Fruit fly (Drosophila melanogaster) whole organism, adult: ENCODE results near the gene Eaat2.

Experiments
- CG11617 ChIP-seq: fragments of 200-800 bp; sonication (Bioruptor generic); optimal IDR thresholded peaks from 2 replicates; lab custom pipeline; 2017; ENCODE audit warnings: mild to moderate bottlenecking, missing biosample characterization, missing genetic modification reagents, missing genetic modification characterization
- CG12768 ChIP-seq: fragments of 200-800 bp; sonication (Bioruptor generic); optimal IDR thresholded peaks from 2 replicates; lab custom pipeline; 2017; ENCODE audit warnings: missing biosample characterization, missing genetic modification characterization, mild to moderate bottlenecking, moderate library complexity, missing genetic modification reagents
- CG14711 ChIP-seq: fragments of 200-800 bp; sonication (Bioruptor generic); optimal IDR thresholded peaks from 2 replicates; lab custom pipeline; 2018; ENCODE audit warnings: missing biosample characterization, mild to moderate bottlenecking, missing genetic modification characterization, moderate library complexity
- CG1620 ChIP-seq: fragments of 200-800 bp; sonication (Bioruptor generic); optimal IDR thresholded peaks from 2 replicates; lab custom pipeline; 2016; ENCODE audit warnings: missing biosample characterization, missing genetic modification characterization
- CG33017 ChIP-seq: fragments of 200-800 bp; sonication (Bioruptor generic); optimal IDR thresholded peaks from 2 replicates; lab custom pipeline; 2018; ENCODE audit warnings: missing biosample characterization, mild to moderate bottlenecking, missing genetic modification characterization, moderate library complexity
- CG5204 ChIP-seq: fragments of 200-800 bp; sonication (Bioruptor generic); optimal IDR thresholded peaks from 2 replicates; lab custom pipeline; 2016; ENCODE audit warnings: missing biosample characterization, missing genetic modification characterization
- CG7045 ChIP-seq: fragments of 200-800 bp; sonication (Bioruptor generic); optimal IDR thresholded peaks from 2 replicates; lab custom pipeline; 2017; ENCODE audit warnings: missing biosample characterization, mild to moderate bottlenecking, missing genetic modification characterization
- CG7101 ChIP-seq: fragments of 200-800 bp; sonication (Bioruptor generic); optimal IDR thresholded peaks from 2 replicates; lab custom pipeline; 2018; ENCODE audit warnings: missing biosample characterization, mild to moderate bottlenecking, missing genetic modification characterization, moderate library complexity
- Clk ChIP-seq: fragments of 200-800 bp; sonication (Bioruptor generic); optimal IDR thresholded peaks from 2 replicates; lab custom pipeline; 2017; ENCODE audit warnings: missing biosample characterization, missing genetic modification characterization
- Crg-1 ChIP-seq: fragments of 200-800 bp; sonication (Bioruptor generic); optimal IDR thresholded peaks from 2 replicates; lab custom pipeline; 2016; ENCODE audit warnings: missing biosample characterization, missing genetic modification characterization
- Hr96 ChIP-seq: fragments of 200-800 bp; sonication (Bioruptor generic); optimal IDR thresholded peaks from 2 replicates; lab custom pipeline; 2016; ENCODE audit warnings: missing biosample characterization, missing genetic modification characterization
- Mnt ChIP-seq: fragments of 200-800 bp; sonication (Bioruptor generic); optimal IDR thresholded peaks from 2 replicates; lab custom pipeline; 2016; ENCODE audit warnings: missing biosample characterization, mild to moderate bottlenecking, missing genetic modification characterization
- bab1 ChIP-seq: fragments of 200-800 bp; sonication (Bioruptor generic); optimal IDR thresholded peaks from 3 replicates; lab custom pipeline; 2019; ENCODE audit warnings: missing biosample characterization, mild to moderate bottlenecking, missing genetic modification characterization, moderate library complexity
- cic ChIP-seq: fragments of 200-800 bp; sonication (Bioruptor generic); optimal IDR thresholded peaks from 2 replicates; lab custom pipeline; 2017; ENCODE audit warnings: missing biosample characterization, mild to moderate bottlenecking, missing genetic modification characterization, moderate library complexity
- cnc ChIP-seq, 2 experiments: fragments of >200 bp; optimal IDR thresholded peaks; 2 replicates each; lab custom pipeline; 2017
- kay ChIP-seq: fragments of 200-800 bp; sonication (Bioruptor generic); peaks from one replicate; lab custom pipeline; 2016; ENCODE audit warnings: missing biosample characterization, missing genetic modification characterization, borderline replicate concordance
- ovo ChIP-seq: fragments of 200-800 bp; sonication (Bioruptor generic); optimal IDR thresholded peaks from 2 replicates; lab custom pipeline; 2016; ENCODE audit warnings: missing biosample characterization, missing genetic modification characterization
- pad ChIP-seq: fragments of 200-800 bp; sonication (Bioruptor generic); optimal IDR thresholded peaks from 3 replicates; lab custom pipeline; 2017; ENCODE audit warnings: missing biosample characterization, missing genetic modification characterization, mild to moderate bottlenecking, moderate library complexity, missing genetic modification reagents
- tj ChIP-seq: fragments of 200-800 bp; sonication (Bioruptor generic); optimal IDR thresholded peaks from 3 replicates; lab custom pipeline; 2017; ENCODE audit warnings: missing biosample characterization, mild to moderate bottlenecking, missing genetic modification characterization, moderate library complexity
- toe ChIP-seq: fragments of 200-800 bp; sonication (Bioruptor generic); optimal IDR thresholded peaks from 2 replicates; lab custom pipeline; 2016; ENCODE audit warnings: missing biosample characterization, missing genetic modification characterization

Gene Eaat2

dm6 chr2L:714747-715488 lies 29.3 kb downstream of the Eaat2 start, which contains the start of gene ds:
Gene ds (minus strand): TSS chr2L:714983.
- TF ChIP-seq CG11617: no peak
- no peak for TF ChIP-seq pad (GFP tag; lab: Kevin White, UChicago)
- TF ChIP-seq kay: no peak
- no peak for TF ChIP-seq bab1 (GFP tag; lab: Kevin White, UChicago)
- no peak for TF ChIP-seq Mnt (GFP tag; lab: Kevin White, UChicago)
- TF ChIP-seq CG33017: no peak
- no peak for TF ChIP-seq Crg-1 (GFP tag; lab: Kevin White, UChicago)
- TF ChIP-seq CG5204 (GFP tag; lab: Kevin White, UChicago): no peak
- TF ChIP-seq ovo (GFP tag; lab: Kevin White, UChicago): no peak
- TF ChIP-seq CG7101: no peak
- no peak for TF ChIP-seq toe (GFP tag; lab: Kevin White, UChicago)
- TF ChIP-seq CG14711: no peak
- no peak for TF ChIP-seq Clk (GFP tag; lab: Kevin White, UChicago)
- no peak for TF ChIP-seq cnc (optimal IDR thresholded peaks at IDR 0.05; lab: Kevin White, UChicago)
- TF ChIP-seq CG7045: no peak
- TF ChIP-seq CG12768: no peak
- TF ChIP-seq CG1620: no peak

- TF ChIP-seq CG1620: no peak
- no peak for TF ChIP-seq tj
- no peak for TF ChIP-seq CG11617
- TF ChIP-seq CG33017: no peak
- no peak for TF ChIP-seq CG14711
- TF ChIP-seq cnc (optimal IDR thresholded peaks at IDR 0.05; lab: Kevin White, UChicago): no peak
- TF ChIP-seq CG7045: no peak
- TF ChIP-seq CG12768: no peak
- no peak for TF ChIP-seq toe (GFP tag; lab: Kevin White, UChicago)
- no peak for TF ChIP-seq Hr96
- TF ChIP-seq bab1 (GFP tag; lab: Kevin White, UChicago): no peak
- TF ChIP-seq CG7101: no peak
- no peak for TF ChIP-seq Crg-1 (GFP tag; lab: Kevin White, UChicago)
- TF ChIP-seq kay: no peak
- no peak for TF ChIP-seq ovo (GFP tag; lab: Kevin White, UChicago)
Observed at dm6 chr2L:713232-713631, 31.0 kb downstream of the Eaat2 start.

dm6 chr2L:712281-712680 lies 31.9 kb downstream of the Eaat2 start:
- TF ChIP-seq toe (GFP tag; lab: Kevin White, UChicago): no peak
- no peak for TF ChIP-seq CG12768
- no peak for TF ChIP-seq kay
- TF ChIP-seq Mnt (GFP tag; lab: Kevin White, UChicago): no peak
- TF ChIP-seq bab1 (GFP tag; lab: Kevin White, UChicago): no peak
- TF ChIP-seq cnc (optimal IDR thresholded peaks at IDR 0.05; lab: Kevin White, UChicago): no peak
- TF ChIP-seq CG11617: no peak
- TF ChIP-seq tj: no peak
- TF ChIP-seq CG14711: no peak
- no peak for TF ChIP-seq CG7101
- TF ChIP-seq CG1620: no peak
- no peak for TF ChIP-seq CG33017
- no peak for TF ChIP-seq Hr96

dm6 chr2L:705216-705615 lies 39.0 kb downstream of the Eaat2 start:
- TF ChIP-seq CG1620 (no peak), CG7101 (no peak), Clk (GFP tag; lab: Kevin White, UChicago) (no peak), pad (GFP tag; lab: Kevin White, UChicago) (no peak), Mnt (GFP tag; lab: Kevin White, UChicago) (no peak), Hr96 (no peak), Crg-1 (GFP tag; lab: Kevin White, UChicago) (no peak)

- TF ChIP-seq pad (GFP tag; lab: Kevin White, UChicago) (no peak), Mnt (GFP tag; lab: Kevin White, UChicago) (no peak), toe (GFP tag; lab: Kevin White, UChicago) (no peak), cnc (optimal IDR thresholded peaks at IDR 0.05; lab: Kevin White, UChicago) (no peak), CG7045 (no peak), CG33017 (no peak), Clk (GFP tag; lab: Kevin White, UChicago) (no peak), bab1 (GFP tag; lab: Kevin White, UChicago) (no peak), CG7101 (no peak), CG11617 (no peak)
Observed at dm6 chr2L:701868-702327, 42.3 kb downstream of the Eaat2 start.

- TF ChIP-seq CG11617 (no peak), CG1620 (no peak), Mnt (GFP tag; lab: Kevin White, UChicago) (no peak), CG12768 (no peak), cic (GFP tag; lab: Kevin White, UChicago) (no peak), CG7101 (no peak), bab1 (GFP tag; lab: Kevin White, UChicago) (no peak), CG33017 (no peak), Hr96 (no peak), tj (no peak), CG7045 (no peak), toe (GFP tag; lab: Kevin White, UChicago) (no peak), ovo (GFP tag; lab: Kevin White, UChicago) (no peak), pad (GFP tag; lab: Kevin White, UChicago) (no peak), kay (no peak), CG14711 (no peak), cnc (optimal IDR thresholded peaks at IDR 0.05; lab: Kevin White, UChicago) (no peak), Clk (GFP tag; lab: Kevin White, UChicago) (no peak)
Observed at dm6 chr2L:700787-701186, 43.4 kb downstream of the Eaat2 start.

- no peak for TF ChIP-seq toe (GFP tag; lab: Kevin White, UChicago)
- TF ChIP-seq pad (GFP tag; lab: Kevin White, UChicago): no peak
- TF ChIP-seq bab1 (GFP tag; lab: Kevin White, UChicago): no peak
- no peak for TF ChIP-seq cic (GFP tag; lab: Kevin White, UChicago)
- TF ChIP-seq ovo (GFP tag; lab: Kevin White, UChicago): no peak
- TF ChIP-seq Crg-1 (GFP tag; lab: Kevin White, UChicago): no peak
- no peak for TF ChIP-seq kay
- TF ChIP-seq CG7101: no peak
Observed at dm6 chr2L:698058-698457, 46.1 kb downstream of the Eaat2 start.
